Fruit fly (Drosophila melanogaster) whole organism, prepupa: ENCODE results near the gene Grip75.
A peak's percentile ranks its signal among the peaks of the same experiment; 100 is the strongest.

Experiments
- Blimp-1 ChIP-seq: fragments of 200-800 bp; sonication (Bioruptor generic); optimal IDR thresholded peaks from 3 replicates; lab custom pipeline; 2017; ENCODE audit warnings: missing biosample characterization, missing genetic modification characterization, mild to moderate bottlenecking, moderate library complexity, missing genetic modification reagents
- CG10631 ChIP-seq: fragments of 200-800 bp; sonication (Bioruptor generic); optimal IDR thresholded peaks from 2 replicates; lab custom pipeline; 2016; ENCODE audit warnings: missing biosample characterization, missing genetic modification characterization
- CG10669 ChIP-seq: fragments of 200-800 bp; sonication (Bioruptor generic); optimal IDR thresholded peaks from 3 replicates; lab custom pipeline; 2018; ENCODE audit warnings: missing biosample characterization, mild to moderate bottlenecking, missing genetic modification characterization, moderate library complexity
- CG15336 ChIP-seq: fragments of 200-800 bp; sonication (Bioruptor generic); IDR thresholded peaks from 2 replicates; pipeline ENCODE4 v1.3.6; 2022; ENCODE audit warnings: missing biosample characterization, missing genetic modification characterization
- CG1621 ChIP-seq: fragments of 200-800 bp; sonication (Bioruptor generic); optimal IDR thresholded peaks from 3 replicates; lab custom pipeline; 2018; ENCODE audit warnings: missing biosample characterization, mild to moderate bottlenecking, missing genetic modification characterization
- CG32006 ChIP-seq: fragments of 200-800 bp; sonication (Bioruptor generic); optimal IDR thresholded peaks from 3 replicates; lab custom pipeline; 2017; ENCODE audit warnings: missing biosample characterization, mild to moderate bottlenecking, missing genetic modification characterization
- CG34406 ChIP-seq: fragments of 200-800 bp; sonication (Bioruptor generic); optimal IDR thresholded peaks from 3 replicates; lab custom pipeline; 2016; ENCODE audit warnings: missing biosample characterization, missing genetic modification characterization
- CG4318 ChIP-seq: fragments of 200-800 bp; sonication (Bioruptor generic); optimal IDR thresholded peaks from 3 replicates; lab custom pipeline; 2017; ENCODE audit warnings: missing biosample characterization, mild to moderate bottlenecking, missing genetic modification characterization
- CG6163 ChIP-seq: fragments of 200-800 bp; sonication (Bioruptor generic); IDR thresholded peaks from 3 replicates; pipeline ENCODE4 v1.3.6; 2022; ENCODE audit warnings: missing biosample characterization, missing genetic modification characterization
- CG6276 ChIP-seq: fragments of 200-800 bp; sonication (Bioruptor generic); optimal IDR thresholded peaks from 2 replicates; lab custom pipeline; 2017; ENCODE audit warnings: missing biosample characterization, mild to moderate bottlenecking, missing genetic modification characterization
- CG6808 ChIP-seq: fragments of 200-800 bp; sonication (Bioruptor generic); optimal IDR thresholded peaks from 3 replicates; lab custom pipeline; 2017; ENCODE audit warnings: missing biosample characterization, missing genetic modification characterization, mild to moderate bottlenecking, moderate library complexity, missing genetic modification reagents
- CG7368 ChIP-seq: fragments of 200-800 bp; sonication (Bioruptor generic); optimal IDR thresholded peaks from 3 replicates; lab custom pipeline; 2016; ENCODE audit warnings: missing biosample characterization, missing genetic modification characterization
- CG8119 ChIP-seq: fragments of 200-800 bp; sonication (Bioruptor generic); IDR thresholded peaks from 3 replicates; pipeline ENCODE4 v1.3.6; 2022; ENCODE audit warnings: missing biosample characterization, missing genetic modification characterization
- CG8319 ChIP-seq: fragments of 200-800 bp; sonication (Bioruptor generic); optimal IDR thresholded peaks from 3 replicates; lab custom pipeline; 2016; ENCODE audit warnings: missing biosample characterization, missing genetic modification characterization
- CG9139 ChIP-seq: fragments of 200-800 bp; sonication (Bioruptor generic); optimal IDR thresholded peaks from 3 replicates; lab custom pipeline; 2017; ENCODE audit warnings: missing biosample characterization, mild to moderate bottlenecking, missing genetic modification characterization
- Eip78C ChIP-seq: fragments of 200-800 bp; sonication (Bioruptor generic); peaks from one replicate; lab custom pipeline; 2016; ENCODE audit warnings: missing biosample characterization, missing genetic modification characterization
- Eip93F ChIP-seq: fragments of 200-800 bp; sonication (Bioruptor generic); optimal IDR thresholded peaks from 2 replicates; lab custom pipeline; 2016; ENCODE audit warnings: missing biosample characterization, mild to moderate bottlenecking, missing genetic modification characterization
- Ets21C ChIP-seq: fragments of 200-800 bp; sonication (Bioruptor generic); optimal IDR thresholded peaks from 3 replicates; lab custom pipeline; 2016; ENCODE audit warnings: missing biosample characterization, missing genetic modification characterization
- Ets96B ChIP-seq: fragments of 200-800 bp; optimal IDR thresholded peaks from 2 replicates; lab custom pipeline; 2019; ENCODE audit warnings: missing biosample characterization, mild to moderate bottlenecking, missing genetic modification characterization, moderate library complexity
- Hr38 ChIP-seq: sonication (Bioruptor generic); optimal IDR thresholded peaks from 2 replicates; lab custom pipeline; 2016; ENCODE audit warnings: missing biosample characterization, missing genetic modification characterization
- Hr4 ChIP-seq: fragments of 200-800 bp; sonication (Bioruptor generic); optimal IDR thresholded peaks from 3 replicates; lab custom pipeline; 2016; ENCODE audit warnings: missing biosample characterization, missing genetic modification characterization
- Met ChIP-seq: fragments of 200-800 bp; sonication (Bioruptor generic); optimal IDR thresholded peaks from 3 replicates; lab custom pipeline; 2016; ENCODE audit warnings: missing biosample characterization, missing genetic modification characterization
- OdsH ChIP-seq: fragments of 200-800 bp; sonication (Bioruptor generic); optimal IDR thresholded peaks from 3 replicates; lab custom pipeline; 2016; ENCODE audit warnings: missing biosample characterization, missing genetic modification characterization
- achi ChIP-seq: fragments of 200-800 bp; sonication (Bioruptor generic); optimal IDR thresholded peaks from 3 replicates; lab custom pipeline; 2016; ENCODE audit warnings: missing biosample characterization, missing genetic modification characterization
- cyc ChIP-seq: fragments of 200-800 bp; sonication (Bioruptor generic); optimal IDR thresholded peaks from 3 replicates; lab custom pipeline; 2016; ENCODE audit warnings: missing biosample characterization, missing genetic modification characterization
- dac ChIP-seq: fragments of 200-800 bp; sonication (Bioruptor generic); optimal IDR thresholded peaks from 2 replicates; lab custom pipeline; 2017; ENCODE audit warnings: missing biosample characterization, mild to moderate bottlenecking, missing genetic modification characterization
- eg ChIP-seq: fragments of 200-800 bp; sonication (Bioruptor generic); IDR thresholded peaks from 3 replicates; pipeline ENCODE4 v1.3.6; 2022; ENCODE audit warnings: missing biosample characterization, missing genetic modification characterization
- esn ChIP-seq: fragments of 200-800 bp; sonication (Bioruptor generic); optimal IDR thresholded peaks from 2 replicates; lab custom pipeline; 2016; ENCODE audit warnings: missing biosample characterization, mild to moderate bottlenecking, missing genetic modification characterization, moderate library complexity
- fd59A ChIP-seq: fragments of 200-800 bp; sonication (Bioruptor generic); optimal IDR thresholded peaks from 2 replicates; lab custom pipeline; 2017; ENCODE audit warnings: missing biosample characterization, mild to moderate bottlenecking, missing genetic modification characterization, missing genetic modification reagents
- fd85E ChIP-seq: fragments of 200-800 bp; sonication (Bioruptor generic); optimal IDR thresholded peaks from 3 replicates; lab custom pipeline; 2016; ENCODE audit warnings: missing biosample characterization, missing genetic modification characterization
- fkh ChIP-seq: fragments of 200-800 bp; sonication (Bioruptor generic); optimal IDR thresholded peaks from 3 replicates; lab custom pipeline; 2017; ENCODE audit warnings: missing biosample characterization, mild to moderate bottlenecking, missing genetic modification characterization, moderate library complexity
- net ChIP-seq: fragments of 200-800 bp; sonication (Bioruptor generic); optimal IDR thresholded peaks from 3 replicates; lab custom pipeline; 2016; ENCODE audit warnings: missing biosample characterization, missing genetic modification characterization
- pdm3 ChIP-seq: fragments of 200-800 bp; sonication (Bioruptor generic); optimal IDR thresholded peaks from 3 replicates; lab custom pipeline; 2016; ENCODE audit warnings: missing biosample characterization, missing genetic modification characterization
- salr ChIP-seq, 2 experiments: fragments of 200-800 bp; sonication (Bioruptor generic); optimal IDR thresholded peaks; 3 replicates each; lab custom pipeline; 2016 to 2018; ENCODE audit warnings: missing biosample characterization in 2 of 2, missing genetic modification characterization in 2 of 2, mild to moderate bottlenecking in 1 of 2
- spab ChIP-seq: fragments of 200-800 bp; sonication (Bioruptor generic); optimal IDR thresholded peaks from 2 replicates; lab custom pipeline; 2017; ENCODE audit warnings: missing biosample characterization, mild to moderate bottlenecking, missing genetic modification characterization, missing genetic modification reagents
- ss ChIP-seq, 2 experiments: fragments of 200-800 bp; sonication (Bioruptor generic); optimal IDR thresholded peaks; 2 replicates in 1 of 2; 3 replicates in 1 of 2; lab custom pipeline; 2017 to 2018; ENCODE audit warnings: mild to moderate bottlenecking in 2 of 2, missing biosample characterization in 2 of 2, missing genetic modification characterization in 2 of 2, moderate library complexity in 1 of 2
- svp ChIP-seq: fragments of 200-800 bp; sonication (Bioruptor generic); peaks from one replicate; lab custom pipeline; 2016; ENCODE audit warnings: missing biosample characterization, missing genetic modification characterization
- topi ChIP-seq: fragments of 200-800 bp; sonication (Bioruptor generic); optimal IDR thresholded peaks from 3 replicates; lab custom pipeline; 2016; ENCODE audit warnings: missing biosample characterization, missing genetic modification characterization
- vri ChIP-seq: fragments of 200-800 bp; sonication (Bioruptor generic); optimal IDR thresholded peaks from 3 replicates; lab custom pipeline; 2016; ENCODE audit warnings: missing biosample characterization, mild to moderate bottlenecking, missing genetic modification characterization

Gene Grip75

dm6 chr2L:10513837-10514499 lies 30.9 kb downstream of the Grip75 start:
- TF ChIP-seq dac (GFP tag; lab: Kevin White, UChicago) (no peak), CG10669 (GFP tag; lab: Kevin White, UChicago) (peak; percentile 38), CG9139 (GFP tag; lab: Kevin White, UChicago) (no peak), OdsH (GFP tag; lab: Kevin White, UChicago) (no peak), cyc (no peak), Eip78C (GFP tag; lab: Kevin White, UChicago) (peak; percentile 55)

- TF ChIP-seq CG8319 (no peak), Ets21C (GFP tag; lab: Kevin White, UChicago) (no peak), CG6808 (GFP tag; lab: Kevin White, UChicago) (peak; percentile 29), svp (GFP tag; lab: Kevin White, UChicago) (no peak), CG6276 (peak; percentile 49), eg (GFP tag; lab: Robert Waterston, UW) (0 out of 3 replicates have a peak, but pooled peaks have one; percentile 20), CG32006 (GFP tag; lab: Kevin White, UChicago) (no peak), CG15336 (GFP tag; lab: Robert Waterston, UW) (0 out of 2 replicates have a peak, but pooled peaks have one; percentile 14), net (GFP tag; lab: Kevin White, UChicago) (peak; percentile 28), ss (GFP tag; optimal IDR thresholded peaks at IDR 0.05; lab: Kevin White, UChicago) (peak; percentile 1 to 32), CG8119 (GFP tag; lab: Robert Waterston, UW) (0 out of 3 replicates have a peak, but pooled peaks have one; percentile 21)
Measured at dm6 chr2L:10514586-10515137, 31.6 kb downstream of the Grip75 start.

dm6 chr2L:10515553-10516174 lies 32.6 kb downstream of the Grip75 start:
- TF ChIP-seq CG7368 (no peak), CG9139 (GFP tag; lab: Kevin White, UChicago) (no peak), topi (no peak), Ets96B (tag; lab: Kevin White, UChicago) (no peak), net (GFP tag; lab: Kevin White, UChicago) (no peak)
- TF ChIP-seq, all 60 proteins: peak for 0

- TF ChIP-seq dac (GFP tag; lab: Kevin White, UChicago) (no peak), CG34406 (GFP tag; lab: Kevin White, UChicago) (peak; percentile 18), ss (GFP tag; optimal IDR thresholded peaks at IDR 0.05; lab: Kevin White, UChicago) (peak; percentile 43 to 51), CG8119 (GFP tag; lab: Robert Waterston, UW) (no peak; the same call in 2 of the 3 replicates), CG4318 (GFP tag; lab: Kevin White, UChicago) (no peak), Blimp-1 (GFP tag; lab: Kevin White, UChicago) (no peak), Eip78C (GFP tag; lab: Kevin White, UChicago) (peak; percentile 58), Met (peak; percentile 18), esn (peak; percentile 46), Eip93F (peak; percentile 42), fd59A (GFP tag; lab: Kevin White, UChicago) (no peak), CG15336 (GFP tag; lab: Robert Waterston, UW) (peak; percentile 37; the same call in 1 of the 2 replicates), CG7368 (peak; percentile 61), CG10631 (peak; percentile 9), vri (GFP tag; lab: Kevin White, UChicago) (peak; percentile 11), achi (GFP tag; lab: Kevin White, UChicago) (peak; percentile 28), fd85E (no peak), CG6276 (peak; percentile 72), salr (GFP tag; optimal IDR thresholded peaks at IDR 0.05; lab: Kevin White, UChicago) (peak in 1 of 2 experiments; percentile 10), Ets96B (tag; lab: Kevin White, UChicago) (peak; percentile 17), eg (GFP tag; lab: Robert Waterston, UW) (peak; percentile 71; the same call in 2 of the 3 replicates), CG1621 (tag; lab: Kevin White, UChicago) (peak; percentile 18), CG8319 (peak; percentile 17), CG32006 (GFP tag; lab: Kevin White, UChicago) (peak; percentile 21), net (GFP tag; lab: Kevin White, UChicago) (peak; percentile 32), spab (GFP tag; lab: Kevin White, UChicago) (no peak), CG9139 (GFP tag; lab: Kevin White, UChicago) (peak; percentile 26), CG10669 (GFP tag; lab: Kevin White, UChicago) (peak; percentile 16), Hr4 (GFP tag; lab: Kevin White, UChicago) (peak; percentile 60), Hr38 (GFP tag; lab: Kevin White, UChicago) (no peak), CG6163 (GFP tag; lab: Robert Waterston, UW) (peak; percentile 30; the same call in 1 of the 3 replicates), fkh (GFP tag; lab: Kevin White, UChicago) (no peak), pdm3 (peak; percentile 34)
Measured at dm6 chr2L:10516470-10517048, 33.5 kb downstream of the Grip75 start.
